Fruit fly (Drosophila melanogaster) whole organism, embryonic: Measurements from ENCODE around the gene mRpL20.

Source experiments
- Atf3 ChIP-seq: fragments of 200-800 bp; sonication (Bioruptor generic); optimal IDR thresholded peaks from 3 replicates; lab custom pipeline; 2016; ENCODE audit warnings: missing biosample characterization, missing genetic modification characterization
- CG34422 ChIP-seq: fragments of 200-800 bp; sonication (Bioruptor generic); IDR thresholded peaks from 3 replicates; pipeline ENCODE4 v1.3.6; 2022; ENCODE audit warnings: missing biosample characterization, missing genetic modification characterization
- CG7963 ChIP-seq: fragments of 200-800 bp; sonication (Bioruptor generic); IDR thresholded peaks from 3 replicates; pipeline ENCODE4 v1.3.6; 2022; ENCODE audit warnings: missing biosample characterization, missing genetic modification characterization; ENCODE audit not compliant: partially characterized antibody
- CG8924 ChIP-seq: fragments of 200-800 bp; optimal IDR thresholded peaks from 3 replicates; lab custom pipeline; 2019; ENCODE audit warnings: missing biosample characterization, mild to moderate bottlenecking, missing genetic modification characterization, moderate library complexity
- Chrac-16 ChIP-seq: fragments of 200-800 bp; sonication (Bioruptor generic); optimal IDR thresholded peaks from 3 replicates; lab custom pipeline; 2016; ENCODE audit warnings: missing biosample characterization, missing genetic modification characterization
- D19A ChIP-seq: fragments of 200-800 bp; optimal IDR thresholded peaks from 3 replicates; lab custom pipeline; 2019; ENCODE audit warnings: missing biosample characterization, mild to moderate bottlenecking, missing genetic modification characterization, moderate library complexity
- Fer3 ChIP-seq: fragments of 200-800 bp; sonication (Bioruptor generic); optimal IDR thresholded peaks from 2 replicates; lab custom pipeline; 2018; ENCODE audit warnings: missing biosample characterization, mild to moderate bottlenecking, missing genetic modification characterization, moderate library complexity
- cas ChIP-seq: fragments of 200-800 bp; sonication (Bioruptor generic); IDR thresholded peaks from 2 replicates; pipeline ENCODE4 v1.3.6; 2022; ENCODE audit warnings: missing biosample characterization, missing genetic modification characterization
- da ChIP-seq: fragments of 200-800 bp; sonication (Bioruptor generic); optimal IDR thresholded peaks from 2 replicates; lab custom pipeline; 2016; ENCODE audit warnings: missing biosample characterization, missing genetic modification characterization
- ftz-f1 ChIP-seq: fragments of 200-800 bp; sonication (Bioruptor generic); optimal IDR thresholded peaks from 2 replicates; lab custom pipeline; 2016; ENCODE audit warnings: missing biosample characterization, missing genetic modification characterization
- hbn ChIP-seq: fragments of 200-800 bp; sonication (Bioruptor generic); IDR thresholded peaks from 2 replicates; pipeline ENCODE4 v1.3.6; 2022; ENCODE audit warnings: missing biosample characterization, missing genetic modification characterization; ENCODE audit not compliant: partially characterized antibody
- psq ChIP-seq: fragments of 200-800 bp; sonication (Bioruptor generic); optimal IDR thresholded peaks from 2 replicates; lab custom pipeline; 2017; ENCODE audit warnings: missing biosample characterization, missing genetic modification characterization

dm6 chr3L:13015823-13016465, 1.7 kb downstream of the mRpL20 start, which contains the start of gene CG11267:
- TF ChIP-seq D19A (tag; lab: Kevin White, UChicago) (peak; percentile 78), CG8924 (tag; lab: Kevin White, UChicago) (peak; percentile 81), CG34422 (GFP tag; lab: Robert Waterston, UW) (peak; percentile 93), da (GFP tag; lab: Kevin White, UChicago) (peak; percentile 32), Chrac-16 (peak; percentile 62), psq (GFP tag; lab: Kevin White, UChicago) (peak; percentile 1), ftz-f1 (no peak), cas (GFP tag; lab: Robert Waterston, UW) (peak; percentile 77; the same call in 1 of the 2 replicates), Atf3 (GFP tag; lab: Kevin White, UChicago) (peak; percentile 53), Fer3 (tag; lab: Kevin White, UChicago) (peak; percentile 93), hbn (GFP tag; lab: Robert Waterston, UW) (no peak), CG7963 (GFP tag; lab: Robert Waterston, UW) (no peak)
